Worm (Caenorhabditis elegans): Measurements from ENCODE around the gene C18E9.5.

Gene C18E9.5

ce11 chrII:8969251-8970183 lies at the start of gene C18E9.5, which contains the start of gene szy-20:
Gene C18E9.5 (plus strand): TSS chrII:8969980.
Gene szy-20 (minus strand): TSS chrII:8969333.
- TF ChIP-seq rnt-1 (tag; optimal IDR thresholded peaks at IDR 0.05) (peak; percentile 91), lin-39 (tag; optimal IDR thresholded peaks at IDR 0.05) (peak; percentile 90), xbp-1 (tag; optimal IDR thresholded peaks at IDR 0.05) (peak; percentile 84), ces-1 (GFP tag; optimal IDR thresholded peaks at IDR 0.05) (no peak), sox-4 (tag; optimal IDR thresholded peaks at IDR 0.05) (peak; percentile 22), F16B12.6 (tag; optimal IDR thresholded peaks at IDR 0.05) (peak; percentile 70), unc-30 (tag; optimal IDR thresholded peaks at IDR 0.05) (no peak), aha-1 (tag; optimal IDR thresholded peaks at IDR 0.05) (no peak), elt-3 (tag; optimal IDR thresholded peaks at IDR 0.05) (peak in 2 of 6 experiments; percentile 2 to 46), isw-1 (GFP tag; IDR thresholded peaks at IDR 0.05) (peak; percentile 87), nhr-47 (tag; optimal IDR thresholded peaks at IDR 0.05) (peak; percentile 93), ceh-63 (GFP tag; optimal IDR thresholded peaks at IDR 0.05) (no peak), efl-1 (optimal IDR thresholded peaks at IDR 0.05) (peak; percentile 98 to 99), efl-1 (GFP tag; optimal IDR thresholded peaks at IDR 0.05 in 1 of 2) (peak; percentile 97 to 100), nhr-12 (tag; optimal IDR thresholded peaks at IDR 0.05) (no peak), snu-23 (GFP tag; optimal IDR thresholded peaks at IDR 0.05) (peak; percentile 89), hlh-4 (tag; optimal IDR thresholded peaks at IDR 0.05) (no peak), fkh-10 (GFP tag; optimal IDR thresholded peaks at IDR 0.05) (peak; percentile 46), snpc-4 (tag; optimal IDR thresholded peaks at IDR 0.05) (peak; percentile 78), ceh-82 (tag; optimal IDR thresholded peaks at IDR 0.05) (peak; percentile 76 to 92 (median 80)), sptf-1 (tag; optimal IDR thresholded peaks at IDR 0.05) (no peak), unc-130 (tag; optimal IDR thresholded peaks at IDR 0.05) (peak; percentile 17), C16A3.4 (tag; optimal IDR thresholded peaks at IDR 0.05) (peak; percentile 73), nhr-20 (tag; optimal IDR thresholded peaks at IDR 0.05) (peak; percentile 87), pag-3 (tag; optimal IDR thresholded peaks at IDR 0.05; ENCODE audit: borderline replicate concordance, insufficient read depth) (no peak), lsy-2 (tag; optimal IDR thresholded peaks at IDR 0.05) (peak; percentile 91), hlh-17 (GFP tag; optimal IDR thresholded peaks at IDR 0.05; ENCODE audit: borderline replicate concordance) (no peak), nhr-76 (tag; optimal IDR thresholded peaks at IDR 0.05) (no peak), mef-2 (tag; optimal IDR thresholded peaks at IDR 0.05) (no peak), dpl-1 (GFP tag; optimal IDR thresholded peaks at IDR 0.05) (peak; percentile 97 to 98 (median 98)), jun-1 (tag; optimal IDR thresholded peaks at IDR 0.05) (peak; percentile 84), skn-1 (tag; optimal IDR thresholded peaks at IDR 0.05) (peak; percentile 47), fkh-4 (tag; optimal IDR thresholded peaks at IDR 0.05; ENCODE audit: borderline replicate concordance) (peak; percentile 60), pqm-1 (tag; optimal IDR thresholded peaks at IDR 0.05) (no peak), tlp-1 (tag; optimal IDR thresholded peaks at IDR 0.05) (no peak), ceh-90 (tag; optimal IDR thresholded peaks at IDR 0.05) (peak; percentile 38), Y116A8C.19 (tag; optimal IDR thresholded peaks at IDR 0.05; ENCODE audit: borderline replicate concordance) (no peak), elt-2 (tag; optimal IDR thresholded peaks at IDR 0.05) (peak; percentile 58), lin-15B (tag; optimal IDR thresholded peaks at IDR 0.05) (peak; percentile 72), fos-1 (tag; optimal IDR thresholded peaks at IDR 0.05) (peak; percentile 74), ceh-8 (GFP tag; optimal IDR thresholded peaks at IDR 0.05) (peak; percentile 72), lin-13 (GFP tag; optimal IDR thresholded peaks at IDR 0.05) (peak; percentile 82), nhr-85 (tag) (peak; percentile 88), nhr-90 (tag; optimal IDR thresholded peaks at IDR 0.05; ENCODE audit: poor library complexity) (peak; percentile 80), pax-3 (tag; optimal IDR thresholded peaks at IDR 0.05) (peak; percentile 66), ceh-88 (GFP tag; IDR thresholded peaks at IDR 0.05) (peak; percentile 77), ets-5 (GFP tag; IDR thresholded peaks at IDR 0.05) (no peak), mab-9 (GFP tag; IDR thresholded peaks at IDR 0.05) (peak; percentile 62; the same call in 1 of the 2 replicates), mdl-1 (tag; optimal IDR thresholded peaks at IDR 0.05) (peak in 1 of 2 experiments; percentile 65), mep-1 (tag; optimal IDR thresholded peaks at IDR 0.05) (peak; percentile 90), unc-86 (tag; optimal IDR thresholded peaks at IDR 0.05) (peak; percentile 87)
